Worm (Caenorhabditis elegans) whole organism, L1 larva: Measurements from ENCODE around the gene exc-5.
A peak's percentile ranks its signal among the peaks of the same experiment; 100 is the strongest.
"Not testable (repeated sequence)": the region's sequence is repeated elsewhere in the genome, so short reads cannot be mapped to it uniquely, and the experiment has no call there.

ENCODE experiments used
- C04F5.9 ChIP-seq: sonication (generic microtip); optimal IDR thresholded peaks from 2 replicates; lab custom pipeline; 2016; ENCODE audit warnings: missing genetic modification characterization, missing compliant biosample characterization
- C16A3.4 ChIP-seq: fragments of 150-350 bp; optimal IDR thresholded peaks from 2 replicates; lab custom pipeline; 2014; ENCODE audit warnings: missing biosample characterization, missing genetic modification characterization
- C34B4.2 ChIP-seq: sonication (generic microtip); optimal IDR thresholded peaks from 2 replicates; lab custom pipeline; 2017; ENCODE audit warnings: mild to moderate bottlenecking, missing genetic modification characterization, missing compliant biosample characterization
- F16B12.6 ChIP-seq: fragments of 150-350 bp; optimal IDR thresholded peaks from 2 replicates; lab custom pipeline; 2014; ENCODE audit warnings: missing biosample characterization, missing genetic modification characterization
- aly-2 ChIP-seq: fragments of 150-350 bp; optimal IDR thresholded peaks from 2 replicates; lab custom pipeline; 2014; ENCODE audit warnings: missing biosample characterization, missing genetic modification characterization
- ceh-82 ChIP-seq, 3 experiments: fragments of 150-350 bp in 1 of 3; sonication (generic microtip) in 2 of 3; optimal IDR thresholded peaks; 2 replicates each; lab custom pipeline; 2014 to 2017; ENCODE audit warnings: missing biosample characterization in 3 of 3, missing genetic modification characterization in 3 of 3
- ces-1 ChIP-seq: fragments of 150-350 bp; optimal IDR thresholded peaks from 2 replicates; lab custom pipeline; 2014; ENCODE audit warnings: missing biosample characterization, missing genetic modification reagents, missing genetic modification characterization
- efl-1 ChIP-seq, 4 experiments: fragments of 150-350 bp; optimal IDR thresholded peaks in 3 of 4; peaks in 1 of 4; 1 replicate in 1 of 4; 2 replicates in 3 of 4; lab custom pipeline; 2014; ENCODE audit warnings: missing biosample characterization in 2 of 4, missing genetic modification characterization in 2 of 4, missing genetic modification reagents in 2 of 4
- efl-3 ChIP-seq: fragments of 200-800 bp; sonication (Bioruptor generic); optimal IDR thresholded peaks from 2 replicates; lab custom pipeline; 2018; ENCODE audit warnings: mild to moderate bottlenecking, missing genetic modification characterization, missing compliant biosample characterization
- egl-27 ChIP-seq, 2 experiments: fragments of 150-350 bp in 1 of 2; sonication (generic microtip); optimal IDR thresholded peaks; 3 replicates each; lab custom pipeline; 2017 to 2018; ENCODE audit warnings: missing biosample characterization in 2 of 2, missing genetic modification characterization in 2 of 2, missing genetic modification reagents in 2 of 2
- elt-3 ChIP-seq, 6 experiments: fragments of 150-350 bp in 1 of 6; sonication (generic microtip); optimal IDR thresholded peaks; 2 replicates each; lab custom pipeline; 2017 to 2018; ENCODE audit warnings: missing biosample characterization in 6 of 6, missing genetic modification characterization in 6 of 6, inconsistent platforms in 1 of 6
- fkh-8 ChIP-seq: sonication (generic microtip); optimal IDR thresholded peaks from 2 replicates; lab custom pipeline; 2016; ENCODE audit warnings: mild to moderate bottlenecking, missing genetic modification characterization, missing compliant biosample characterization
- fos-1 ChIP-seq: fragments of 150-350 bp; optimal IDR thresholded peaks from 2 replicates; lab custom pipeline; 2014; ENCODE audit warnings: missing biosample characterization, missing genetic modification characterization
- grh-1 ChIP-seq: fragments of 200-800 bp; sonication (Bioruptor generic); IDR thresholded peaks from 2 replicates; pipeline ENCODE4 v1.3.6; 2022; ENCODE audit warnings: missing genetic modification reagents, missing genetic modification characterization, missing compliant biosample characterization
- hlh-17 ChIP-seq: fragments of 200-800 bp; sonication (Bioruptor generic); optimal IDR thresholded peaks from 2 replicates; lab custom pipeline; 2018; ENCODE audit warnings: missing genetic modification characterization, mild to moderate bottlenecking, missing compliant biosample characterization, moderate library complexity, borderline replicate concordance
- hlh-4 ChIP-seq: sonication (generic microtip); optimal IDR thresholded peaks from 2 replicates; lab custom pipeline; 2016; ENCODE audit warnings: mild to moderate bottlenecking, missing genetic modification characterization, missing compliant biosample characterization
- isw-1 ChIP-seq: fragments of 200-800 bp; sonication (Bioruptor generic); IDR thresholded peaks from 2 replicates; pipeline ENCODE4 v1.3.6; 2022; ENCODE audit warnings: missing genetic modification characterization, missing compliant biosample characterization
- lin-13 ChIP-seq: fragments of 150-350 bp; optimal IDR thresholded peaks from 2 replicates; lab custom pipeline; 2014; ENCODE audit warnings: missing biosample characterization, missing genetic modification reagents, missing genetic modification characterization
- lin-14 ChIP-seq: fragments of 200-800 bp; sonication (Bioruptor generic); optimal IDR thresholded peaks from 2 replicates; lab custom pipeline; 2018; ENCODE audit warnings: mild to moderate bottlenecking, missing genetic modification characterization, moderate library complexity, missing compliant biosample characterization
- lir-3 ChIP-seq: sonication (generic microtip); optimal IDR thresholded peaks from 2 replicates; lab custom pipeline; 2016; ENCODE audit warnings: mild to moderate bottlenecking, missing genetic modification characterization, moderate library complexity, missing compliant biosample characterization; ENCODE audit not compliant: poor library complexity
- lsy-2 ChIP-seq, 2 experiments: fragments of 150-350 bp; optimal IDR thresholded peaks; 2 replicates each; lab custom pipeline; 2014; ENCODE audit warnings: missing biosample characterization in 2 of 2, missing genetic modification characterization in 2 of 2
- mdl-1 ChIP-seq, 2 experiments: fragments of 150-350 bp; optimal IDR thresholded peaks; 2 replicates each; lab custom pipeline; 2014 to 2017; ENCODE audit warnings: missing biosample characterization in 2 of 2, missing genetic modification characterization in 2 of 2, inconsistent platforms in 1 of 2
- mef-2 ChIP-seq: fragments of 150-350 bp; optimal IDR thresholded peaks from 2 replicates; lab custom pipeline; 2014; ENCODE audit warnings: missing biosample characterization, missing genetic modification characterization
- nhr-11 ChIP-seq: fragments of 150-350 bp; optimal IDR thresholded peaks from 2 replicates; lab custom pipeline; 2014; ENCODE audit warnings: missing biosample characterization, missing genetic modification characterization
- nhr-12 ChIP-seq: sonication (generic microtip); optimal IDR thresholded peaks from 2 replicates; lab custom pipeline; 2017; ENCODE audit warnings: missing biosample characterization, missing genetic modification characterization
- nhr-19 ChIP-seq: fragments of 200-800 bp; sonication (Bioruptor generic); conservative IDR thresholded peaks from 2 replicates; pipeline ENCODE4 v1.3.6; 2022; ENCODE audit warnings: missing genetic modification characterization, missing compliant biosample characterization
- nhr-76 ChIP-seq: sonication (generic microtip); optimal IDR thresholded peaks from 2 replicates; lab custom pipeline; 2017; ENCODE audit warnings: missing biosample characterization, missing genetic modification characterization
- nhr-90 ChIP-seq: sonication (generic microtip); optimal IDR thresholded peaks from 2 replicates; lab custom pipeline; 2016; ENCODE audit warnings: mild to moderate bottlenecking, missing genetic modification characterization, missing compliant biosample characterization; ENCODE audit not compliant: poor library complexity
- pax-3 ChIP-seq: fragments of 200-800 bp; sonication (Bioruptor generic); optimal IDR thresholded peaks from 2 replicates; lab custom pipeline; 2018; ENCODE audit warnings: mild to moderate bottlenecking, missing genetic modification characterization, moderate library complexity, missing compliant biosample characterization
- pqm-1 ChIP-seq: sonication (generic microtip); optimal IDR thresholded peaks from 3 replicates; lab custom pipeline; 2017; ENCODE audit warnings: missing biosample characterization, missing genetic modification characterization
- rnt-1 ChIP-seq: sonication (generic microtip); optimal IDR thresholded peaks from 2 replicates; lab custom pipeline; 2016; ENCODE audit warnings: mild to moderate bottlenecking, missing genetic modification characterization, moderate library complexity, missing compliant biosample characterization
- skn-1 ChIP-seq: fragments of 150-350 bp; optimal IDR thresholded peaks from 2 replicates; lab custom pipeline; 2014; ENCODE audit warnings: missing biosample characterization, missing genetic modification characterization
- snu-23 ChIP-seq: sonication (generic microtip); optimal IDR thresholded peaks from 2 replicates; lab custom pipeline; 2016; ENCODE audit warnings: missing genetic modification characterization, missing compliant biosample characterization
- sptf-1 ChIP-seq: fragments of 150-350 bp; optimal IDR thresholded peaks from 2 replicates; lab custom pipeline; 2014; ENCODE audit warnings: missing biosample characterization, missing genetic modification characterization
- tbx-2 ChIP-seq: sonication (generic microtip); optimal IDR thresholded peaks from 2 replicates; lab custom pipeline; 2016; ENCODE audit warnings: missing genetic modification characterization, missing compliant biosample characterization
- unc-30 ChIP-seq: sonication (generic microtip); optimal IDR thresholded peaks from 2 replicates; lab custom pipeline; 2017; ENCODE audit warnings: missing biosample characterization, missing genetic modification characterization
- unc-62 ChIP-seq: fragments of 150-350 bp; optimal IDR thresholded peaks from 2 replicates; lab custom pipeline; 2014; ENCODE audit warnings: missing biosample characterization, missing genetic modification reagents, missing genetic modification characterization
- unc-86 ChIP-seq: sonication (generic microtip); optimal IDR thresholded peaks from 2 replicates; lab custom pipeline; 2016; ENCODE audit warnings: missing genetic modification characterization, missing compliant biosample characterization
- unc-98 ChIP-seq: fragments of 200-800 bp; sonication (Bioruptor generic); IDR thresholded peaks from 2 replicates; pipeline ENCODE4 v1.3.6; 2022; ENCODE audit warnings: missing genetic modification characterization, missing compliant biosample characterization
- xbp-1 ChIP-seq: sonication (generic microtip); optimal IDR thresholded peaks from 2 replicates; lab custom pipeline; 2016; ENCODE audit warnings: missing genetic modification characterization, missing compliant biosample characterization
- zip-4 ChIP-seq: fragments of 200-800 bp; sonication (Bioruptor generic); optimal IDR thresholded peaks from 2 replicates; lab custom pipeline; 2018; ENCODE audit warnings: mild to moderate bottlenecking, missing genetic modification characterization, moderate library complexity, missing compliant biosample characterization
- ztf-11 ChIP-seq, 2 experiments: sonication (generic microtip); optimal IDR thresholded peaks; 2 replicates each; lab custom pipeline; 2016 to 2017; ENCODE audit warnings: missing genetic modification characterization in 2 of 2, missing biosample characterization in 1 of 2, missing compliant biosample characterization in 1 of 2

The exc-5 gene

DNA sequence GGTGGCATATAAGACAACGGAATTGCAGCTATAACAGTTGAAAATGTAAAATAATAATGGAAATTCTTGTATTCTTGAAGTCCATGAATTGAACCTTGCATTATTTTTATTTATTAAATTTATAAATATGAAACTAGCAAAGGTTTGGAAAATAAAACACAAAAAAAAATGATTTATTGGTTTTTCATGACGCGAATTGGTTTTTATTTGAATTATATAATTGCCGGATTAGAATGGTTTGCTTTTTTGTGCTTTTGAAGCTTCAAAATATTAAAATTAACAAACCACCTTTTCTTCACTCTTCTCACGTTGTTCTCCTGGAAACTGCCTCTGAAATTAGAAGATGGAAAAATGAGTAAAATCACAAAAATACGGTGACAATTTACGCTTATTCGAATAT, 23.3 kb downstream of the exc-5 start, which contains the start of gene sru-35:
Gene sru-35 (minus strand): TSS at position 101 of the 400 bp plus-strand sequence.
- TF ChIP-seq nhr-76 (tag; lab: Kevin White, UChicago): no peak

DNA sequence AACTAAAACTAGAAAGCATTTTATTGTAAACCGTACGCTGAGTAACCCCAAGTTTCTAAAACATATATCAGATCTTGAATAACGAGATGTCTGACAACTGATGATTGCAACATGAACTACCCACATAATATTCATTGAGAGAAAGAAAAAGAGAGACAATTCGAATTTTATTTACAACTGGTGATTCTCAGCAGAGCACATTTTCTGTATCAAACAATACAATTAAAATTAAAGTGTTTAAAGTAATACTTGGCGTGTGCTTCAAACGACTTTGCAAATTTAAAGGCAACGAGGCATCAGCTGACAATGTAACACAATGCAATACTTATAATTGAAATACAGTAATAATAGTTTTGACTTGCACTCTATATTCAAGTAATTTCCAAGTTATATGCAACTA, 25.4 kb downstream of the exc-5 start, which contains the start of gene C33D9.10:
Gene C33D9.10 (minus strand): TSS at position 101 of the 400 bp plus-strand sequence.
- not testable (repeated sequence) for TF ChIP-seq efl-1 (optimal IDR thresholded peaks at IDR 0.05; lab: Kevin White, UChicago)
- TF ChIP-seq efl-1 (GFP tag; optimal IDR thresholded peaks at IDR 0.05 in 1 of 2; lab: Kevin White, UChicago): peak in 1 of 2 experiments; percentile 41

DNA sequence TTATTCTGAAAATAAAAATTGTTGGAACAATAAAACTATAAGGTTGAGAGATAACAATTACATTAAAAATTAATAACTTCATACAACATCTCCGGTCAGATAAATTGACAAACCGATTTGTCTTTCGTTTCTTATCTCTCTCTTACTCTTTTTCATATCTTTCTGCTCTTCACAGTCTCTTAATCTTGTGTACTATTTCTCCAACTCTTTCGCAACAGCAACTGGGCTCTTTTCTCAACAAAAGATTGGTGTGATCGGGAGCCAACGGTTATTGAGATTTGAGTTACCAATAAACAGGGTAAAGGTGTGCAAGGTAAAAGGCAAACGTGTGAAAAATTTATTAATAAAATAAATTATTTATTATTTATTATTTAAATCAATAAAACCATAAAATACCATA, 26.8 kb downstream of the exc-5 start, which contains the start of gene C33D9.8:
Gene C33D9.8 (minus strand): TSS at position 99 of the 400 bp plus-strand sequence.
- TF ChIP-seq fos-1 (tag; lab: Kevin White, UChicago): no peak
- TF ChIP-seq hlh-4: no peak
- TF ChIP-seq unc-86 (tag; lab: Kevin White, UChicago): no peak
- no peak for TF ChIP-seq ces-1 (GFP tag; lab: Kevin White, UChicago)
- peak in 1 of 2 experiments; percentile 35 for TF ChIP-seq efl-1 (optimal IDR thresholded peaks at IDR 0.05; lab: Kevin White, UChicago)
- no peak for TF ChIP-seq efl-1 (GFP tag; optimal IDR thresholded peaks at IDR 0.05 in 1 of 2; lab: Kevin White, UChicago)
- TF ChIP-seq unc-30 (tag; lab: Kevin White, UChicago): no peak
- TF ChIP-seq mdl-1 (tag; optimal IDR thresholded peaks at IDR 0.05; lab: Kevin White, UChicago): no peak
- TF ChIP-seq C04F5.9 (tag; lab: Kevin White, UChicago): no peak
- no peak for TF ChIP-seq unc-62 (GFP tag; lab: Kevin White, UChicago)
- no peak for TF ChIP-seq nhr-90 (tag; lab: Kevin White, UChicago)
- TF ChIP-seq C16A3.4: no peak
- no peak for TF ChIP-seq egl-27 (tag; optimal IDR thresholded peaks at IDR 0.05; lab: Kevin White, UChicago)
- TF ChIP-seq aly-2: no peak
- no peak for TF ChIP-seq unc-98 (GFP tag; lab: Robert Waterston, UW)
- TF ChIP-seq fkh-8: no peak
- TF ChIP-seq rnt-1: peak; percentile 41
- TF ChIP-seq ceh-82 (tag; optimal IDR thresholded peaks at IDR 0.05; lab: Kevin White, UChicago): no peak
- no peak for TF ChIP-seq nhr-11 (tag; lab: Kevin White, UChicago)
- TF ChIP-seq efl-3: no peak
- no peak for TF ChIP-seq lir-3 (tag; lab: Kevin White, UChicago)
- no peak for TF ChIP-seq sptf-1 (tag; lab: Kevin White, UChicago)
- TF ChIP-seq lsy-2 (tag; optimal IDR thresholded peaks at IDR 0.05; lab: Kevin White, UChicago): peak in 1 of 2 experiments; percentile 31
- TF ChIP-seq nhr-19 (GFP tag; lab: Robert Waterston, UW): no peak
- TF ChIP-seq F16B12.6 (tag; lab: Kevin White, UChicago): no peak
- TF ChIP-seq xbp-1 (tag; lab: Kevin White, UChicago): no peak
- no peak for TF ChIP-seq lin-13 (GFP tag; lab: Kevin White, UChicago)

DNA sequence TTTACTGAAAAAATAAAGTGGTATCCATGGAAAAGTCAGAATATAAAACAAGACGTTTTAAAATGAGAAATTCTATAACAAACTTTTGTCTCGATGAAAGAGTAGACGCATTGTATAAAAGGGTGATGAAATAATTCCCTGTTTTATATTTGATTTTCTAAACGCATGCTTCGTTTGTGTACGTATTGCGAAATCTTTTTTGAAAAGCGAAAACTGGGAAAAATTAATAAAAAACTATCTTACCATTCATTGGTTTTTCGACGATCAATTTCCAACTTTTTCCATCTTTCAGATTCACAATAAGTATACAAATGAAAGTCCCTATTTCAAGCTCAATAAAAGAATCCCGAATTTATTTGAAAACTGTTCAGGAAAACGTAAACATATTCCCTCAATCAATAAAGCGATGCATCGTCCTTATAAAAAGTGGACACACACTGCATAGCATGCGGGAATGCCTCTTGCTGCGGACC, 28.6 kb downstream of the exc-5 start, which contains the start of gene C33D9.13:
Gene C33D9.13 (minus strand): TSS at position 423 of the 473 bp plus-strand sequence.
- TF ChIP-seq skn-1 (tag; lab: Kevin White, UChicago) (peak; percentile 32), nhr-12 (tag; lab: Kevin White, UChicago) (no peak), zip-4 (GFP tag; lab: Kevin White, UChicago) (peak; percentile 53)

DNA sequence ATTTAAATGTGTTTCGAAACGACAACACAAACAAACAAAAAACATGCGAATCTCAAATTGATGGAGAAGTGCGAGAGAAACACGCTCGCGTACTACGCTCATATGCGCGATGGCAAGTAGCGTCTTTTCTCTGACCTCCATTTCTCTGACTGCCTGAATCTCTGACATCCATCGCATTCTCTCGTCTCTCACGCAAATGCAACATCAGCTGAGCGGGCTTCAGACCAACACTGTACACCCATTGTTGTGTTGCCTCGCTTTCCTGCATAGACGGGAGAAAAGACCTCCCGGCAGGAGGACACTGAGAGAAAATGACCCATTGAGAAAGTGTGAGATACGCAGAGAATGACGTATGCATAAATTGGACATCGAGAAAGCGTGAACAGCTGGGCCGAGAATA, 31.3 kb downstream of the exc-5 start:
- TF ChIP-seq ztf-11 (tag; optimal IDR thresholded peaks at IDR 0.05; lab: Kevin White, UChicago) (peak in 1 of 2 experiments; percentile 31), pqm-1 (tag; lab: Kevin White, UChicago) (no peak), isw-1 (GFP tag; lab: Robert Waterston, UW) (peak; percentile 15; the same call in 1 of the 2 replicates), tbx-2 (peak; percentile 58), grh-1 (GFP tag; lab: Robert Waterston, UW) (no peak), aly-2 (no peak), C34B4.2 (tag; lab: Kevin White, UChicago) (no peak), mef-2 (no peak), elt-3 (tag; optimal IDR thresholded peaks at IDR 0.05; lab: Kevin White, UChicago) (peak in 2 of 6 experiments; percentile 35 to 56), fos-1 (tag; lab: Kevin White, UChicago) (no peak), pax-3 (no peak), lin-13 (GFP tag; lab: Kevin White, UChicago) (peak; percentile 39), lir-3 (tag; lab: Kevin White, UChicago) (peak; percentile 30), nhr-90 (tag; lab: Kevin White, UChicago) (peak; percentile 63), skn-1 (tag; lab: Kevin White, UChicago) (peak; percentile 49), ceh-82 (tag; optimal IDR thresholded peaks at IDR 0.05; lab: Kevin White, UChicago) (peak; percentile 7 to 70 (median 18)), fkh-8 (no peak), lin-14 (GFP tag; lab: Kevin White, UChicago) (peak; percentile 97), snu-23 (GFP tag; lab: Kevin White, UChicago) (peak; percentile 84), efl-1 (optimal IDR thresholded peaks at IDR 0.05; lab: Kevin White, UChicago) (peak; percentile 68 to 70), efl-1 (GFP tag; optimal IDR thresholded peaks at IDR 0.05 in 1 of 2; lab: Kevin White, UChicago) (peak; percentile 32 to 94), hlh-17 (no peak)
